Worm (Caenorhabditis elegans) whole organism, L2 larva: ENCODE data around the gene C02C6.14.

Experiments used
- aly-2 ChIP-seq: fragments of 150-350 bp; optimal IDR thresholded peaks from 2 replicates; lab custom pipeline; 2014; ENCODE audit warnings: missing biosample characterization, missing genetic modification characterization
- ceh-16 ChIP-seq: fragments of 150-350 bp; optimal IDR thresholded peaks from 2 replicates; lab custom pipeline; 2014; ENCODE audit warnings: missing biosample characterization, missing genetic modification characterization
- dmd-4 ChIP-seq: sonication (generic microtip); optimal IDR thresholded peaks from 2 replicates; lab custom pipeline; 2017; ENCODE audit warnings: missing biosample characterization, missing genetic modification characterization
- mab-5 ChIP-seq: fragments of 150-350 bp; optimal IDR thresholded peaks from 2 replicates; lab custom pipeline; 2014; ENCODE audit warnings: missing biosample characterization, missing genetic modification characterization
- unc-39 ChIP-seq: fragments of 150-350 bp; optimal IDR thresholded peaks from 2 replicates; lab custom pipeline; 2014; ENCODE audit warnings: missing biosample characterization, missing genetic modification characterization
- zag-1 ChIP-seq: fragments of 150-350 bp; optimal IDR thresholded peaks from 2 replicates; lab custom pipeline; 2014; ENCODE audit warnings: missing biosample characterization, missing genetic modification characterization
- ztf-1 ChIP-seq: fragments of 200-800 bp; sonication (Bioruptor generic); conservative IDR thresholded peaks from 2 replicates; pipeline ENCODE4 v1.3.6; 2022; ENCODE audit warnings: missing genetic modification characterization, missing compliant biosample characterization
- ztf-4 ChIP-seq: fragments of 150-350 bp; optimal IDR thresholded peaks from 2 replicates; lab custom pipeline; 2014; ENCODE audit warnings: missing biosample characterization, missing genetic modification characterization

DNA sequence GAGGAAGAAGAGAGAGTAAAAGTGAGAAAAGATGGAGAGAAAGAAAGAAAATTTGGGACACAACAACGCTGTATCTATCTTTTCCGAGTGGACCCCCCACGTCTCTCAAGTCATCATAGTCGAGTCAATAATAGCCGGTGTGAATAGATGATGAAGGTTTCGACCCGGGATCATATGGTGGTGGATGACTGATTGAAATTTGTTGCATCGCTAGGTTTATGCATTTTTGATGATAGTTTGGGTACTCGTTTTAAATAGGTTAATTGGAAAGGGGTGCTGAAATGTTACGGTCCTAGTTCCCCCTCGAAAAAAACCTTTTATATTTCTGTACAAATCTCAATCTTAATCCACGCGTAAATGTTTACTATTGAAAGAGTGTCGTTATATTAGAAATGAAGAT, 18.1 kb downstream of the C02C6.14 start:
- no peak for TF ChIP-seq ztf-1 (GFP tag; lab: Robert Waterston, UW)
- no peak for TF ChIP-seq ceh-16 (tag; lab: Kevin White, UChicago)
- TF ChIP-seq aly-2 (tag; lab: Kevin White, UChicago) = no peak
- TF ChIP-seq ztf-4 = no peak
- no peak for TF ChIP-seq dmd-4 (tag; lab: Kevin White, UChicago)
- TF ChIP-seq unc-39 (tag; lab: Kevin White, UChicago) = no peak
- no peak for TF ChIP-seq mab-5 (tag; lab: Kevin White, UChicago)
- TF ChIP-seq zag-1 (tag; lab: Kevin White, UChicago) = no peak
